Worm (Caenorhabditis elegans) whole organism, L4/young adult: ENCODE results near the gene sri-62.

Source experiments
- W03F9.2 ChIP-seq: fragments of 150-350 bp; optimal IDR thresholded peaks from 2 replicates; lab custom pipeline; 2014; ENCODE audit warnings: missing biosample characterization, missing genetic modification characterization
- dao-5 ChIP-seq: sonication (generic microtip); optimal IDR thresholded peaks from 2 replicates; lab custom pipeline; 2016; ENCODE audit warnings: missing genotype, missing genetic modification characterization, moderate library complexity, missing compliant biosample characterization
- him-1 ChIP-seq: sonication (generic microtip); optimal IDR thresholded peaks from 2 replicates; lab custom pipeline; 2016; ENCODE audit warnings: missing genotype, missing genetic modification reagents, missing genetic modification characterization, missing compliant biosample characterization

DNA sequence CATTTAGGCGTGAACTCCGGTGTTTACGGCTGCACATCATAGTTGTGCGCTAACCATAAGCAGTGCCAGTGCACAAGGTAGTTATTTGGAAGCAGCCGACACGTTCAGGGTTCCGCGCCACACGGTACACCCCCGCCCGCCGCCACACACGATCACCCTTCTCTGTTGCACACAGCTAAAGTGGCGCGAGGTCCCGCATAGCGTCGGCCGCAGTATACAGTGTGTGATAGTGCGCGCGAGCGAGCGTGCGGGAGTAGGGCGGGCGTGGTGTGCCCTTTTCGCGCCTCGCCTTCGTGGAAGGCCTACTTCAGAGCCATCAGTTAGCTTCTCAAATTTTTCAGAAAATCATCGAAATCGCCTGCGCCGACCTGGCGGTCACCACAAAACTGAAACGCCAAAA is 38.7 kb upstream of the sri-62 start:
- TF ChIP-seq dao-5 = no peak
- no peak for TF ChIP-seq him-1 (tag; lab: Kevin White, UChicago)
- no peak for TF ChIP-seq W03F9.2 (tag; lab: Kevin White, UChicago)
